Worm (Caenorhabditis elegans): ENCODE measurements around the gene usp-14.

usp-14 gene

ce11 chrII:14437116-14437515, 51.4 kb downstream of the usp-14 start:
- no peak for TF ChIP-seq B0035.1 (tag; optimal IDR thresholded peaks at IDR 0.05)
- TF ChIP-seq ccch-3 (GFP tag; optimal IDR thresholded peaks at IDR 0.05) = no peak
- TF ChIP-seq hlh-26 (GFP tag; conservative IDR thresholded peaks at IDR 0.05) = no peak
- TF ChIP-seq tlf-1 (GFP tag; optimal IDR thresholded peaks at IDR 0.05) = no peak

All from whole organism, young adult.